Fruit fly (Drosophila melanogaster) whole organism, pupa: ENCODE results near the gene CG3226.

ENCODE experiments used
- CG10348 ChIP-seq: fragments of 200-800 bp; sonication (Bioruptor generic); IDR thresholded peaks from 2 replicates; pipeline ENCODE4 v1.3.6; 2022; ENCODE audit warnings: missing biosample characterization, missing genetic modification characterization
- CG12605 ChIP-seq: fragments of 200-800 bp; sonication (Bioruptor generic); IDR thresholded peaks from 2 replicates; pipeline ENCODE4 v1.3.6; 2022; ENCODE audit warnings: missing biosample characterization, missing genetic modification characterization
- CG13204 ChIP-seq: fragments of 200-800 bp; sonication (Bioruptor generic); optimal IDR thresholded peaks from 2 replicates; lab custom pipeline; 2018; ENCODE audit warnings: missing biosample characterization, mild to moderate bottlenecking, missing genetic modification characterization, moderate library complexity
- CG14655 ChIP-seq: fragments of 200-800 bp; sonication (Bioruptor generic); optimal IDR thresholded peaks from 3 replicates; lab custom pipeline; 2017; ENCODE audit warnings: mild to moderate bottlenecking, missing biosample characterization, missing genetic modification reagents, missing genetic modification characterization
- CG15710 ChIP-seq: fragments of 200-800 bp; sonication (Bioruptor generic); optimal IDR thresholded peaks from 2 replicates; lab custom pipeline; 2018; ENCODE audit warnings: missing biosample characterization, mild to moderate bottlenecking, missing genetic modification characterization, moderate library complexity
- CG17806 ChIP-seq: fragments of 200-800 bp; sonication (Bioruptor generic); optimal IDR thresholded peaks from 2 replicates; lab custom pipeline; 2018; ENCODE audit warnings: missing biosample characterization, mild to moderate bottlenecking, missing genetic modification characterization, moderate library complexity
- CG32121 ChIP-seq: fragments of 200-800 bp; sonication (Bioruptor generic); IDR thresholded peaks from 2 replicates; pipeline ENCODE4 v1.3.6; 2022; ENCODE audit warnings: missing biosample characterization, missing genetic modification characterization
- CG34367 ChIP-seq: fragments of 200-800 bp; sonication (Bioruptor generic); optimal IDR thresholded peaks from 2 replicates; lab custom pipeline; 2018; ENCODE audit warnings: missing biosample characterization, mild to moderate bottlenecking, missing genetic modification characterization
- CG4496 ChIP-seq: fragments of 200-800 bp; sonication (Bioruptor generic); IDR thresholded peaks from 3 replicates; pipeline ENCODE4 v1.3.6; 2022; ENCODE audit warnings: missing biosample characterization, missing genetic modification characterization
- CG8159 ChIP-seq: fragments of 200-800 bp; sonication (Bioruptor generic); optimal IDR thresholded peaks from 3 replicates; lab custom pipeline; 2018; ENCODE audit warnings: missing biosample characterization, mild to moderate bottlenecking, missing genetic modification characterization, moderate library complexity
- CG8301 ChIP-seq: fragments of 200-800 bp; sonication (Bioruptor generic); optimal IDR thresholded peaks from 2 replicates; lab custom pipeline; 2018; ENCODE audit warnings: missing biosample characterization, mild to moderate bottlenecking, missing genetic modification characterization
- CG9948 ChIP-seq: fragments of 200-800 bp; sonication (Bioruptor generic); optimal IDR thresholded peaks from 2 replicates; lab custom pipeline; 2018; ENCODE audit warnings: missing biosample characterization, mild to moderate bottlenecking, missing genetic modification characterization, moderate library complexity
- D1 ChIP-seq: fragments of 200-800 bp; sonication (Bioruptor generic); optimal IDR thresholded peaks from 2 replicates; lab custom pipeline; 2018; ENCODE audit warnings: missing biosample characterization, mild to moderate bottlenecking, missing genetic modification characterization, moderate library complexity
- EcR ChIP-seq: fragments of 200-800 bp; sonication (Bioruptor generic); optimal IDR thresholded peaks from 3 replicates; lab custom pipeline; 2019; ENCODE audit warnings: missing biosample characterization, missing genetic modification characterization, mild to moderate bottlenecking, moderate library complexity, missing genetic modification reagents
- Ets98B ChIP-seq: fragments of 200-800 bp; sonication (Bioruptor generic); IDR thresholded peaks from 2 replicates; pipeline ENCODE4 v1.3.6; 2022; ENCODE audit warnings: missing biosample characterization, missing genetic modification characterization
- Pif1A ChIP-seq: fragments of 200-800 bp; sonication (Bioruptor generic); optimal IDR thresholded peaks from 3 replicates; lab custom pipeline; 2016; ENCODE audit warnings: missing biosample characterization, missing genetic modification characterization
- Pif1B ChIP-seq: fragments of 200-800 bp; sonication (Bioruptor generic); optimal IDR thresholded peaks from 3 replicates; lab custom pipeline; 2016; ENCODE audit warnings: missing biosample characterization, missing genetic modification characterization
- Snoo ChIP-seq: fragments of 200-800 bp; sonication (Bioruptor generic); optimal IDR thresholded peaks from 3 replicates; lab custom pipeline; 2017; ENCODE audit warnings: missing biosample characterization, mild to moderate bottlenecking, missing genetic modification characterization, inconsistent platforms
- fd96Ca ChIP-seq: fragments of 200-800 bp; sonication (Bioruptor generic); IDR thresholded peaks from 3 replicates; pipeline ENCODE4 v1.3.6; 2022; ENCODE audit warnings: missing biosample characterization, missing genetic modification characterization
- gl ChIP-seq: fragments of 200-800 bp; sonication (Bioruptor generic); optimal IDR thresholded peaks from 2 replicates; lab custom pipeline; 2018; ENCODE audit warnings: missing biosample characterization, mild to moderate bottlenecking, missing genetic modification characterization
- rn ChIP-seq: fragments of 200-800 bp; sonication (Bioruptor generic); IDR thresholded peaks from 2 replicates; pipeline ENCODE4 v1.3.6; 2022; ENCODE audit warnings: missing biosample characterization, missing genetic modification characterization

Gene CG3226

DNA sequence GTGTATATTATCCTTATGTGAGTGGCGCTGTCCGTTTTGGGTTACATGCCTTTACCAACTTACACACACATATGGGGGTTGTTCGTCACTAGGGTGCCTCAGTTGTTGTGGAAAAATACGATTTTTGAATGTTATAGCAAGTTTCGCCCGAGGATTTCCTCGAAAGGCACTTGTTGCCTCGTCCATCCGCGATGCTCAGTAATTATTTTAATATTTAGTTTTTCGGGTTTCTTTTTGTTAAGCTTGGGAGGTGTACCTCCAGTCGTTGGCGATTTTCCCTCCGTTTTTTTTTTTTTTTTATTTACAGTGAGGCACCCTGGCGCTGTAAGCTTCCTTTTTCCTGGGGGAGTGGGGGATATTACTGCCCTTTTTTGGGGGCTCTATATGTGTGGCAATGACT is 42.4 kb upstream of the CG3226 start:
- TF ChIP-seq Pif1A (GFP tag; lab: Kevin White, UChicago) (peak; percentile 80), D1 (tag; lab: Kevin White, UChicago) (no peak), Ets98B (GFP tag; lab: Robert Waterston, UW) (peak; percentile 74), rn (GFP tag; lab: Robert Waterston, UW) (0 out of 2 replicates have a peak, but pooled peaks have one; percentile 17), CG34367 (peak; percentile 55), fd96Ca (GFP tag; lab: Robert Waterston, UW) (peak; percentile 76), CG13204 (GFP tag; lab: Kevin White, UChicago) (peak; percentile 53), CG8159 (tag; lab: Kevin White, UChicago) (peak; percentile 77), CG4496 (GFP tag; lab: Robert Waterston, UW) (peak; percentile 77), CG15710 (peak; percentile 75), CG8301 (tag; lab: Kevin White, UChicago) (peak; percentile 61), Snoo (peak; percentile 71), gl (peak; percentile 31), CG12605 (GFP tag; lab: Robert Waterston, UW) (peak; percentile 67), CG10348 (no peak), Pif1B (GFP tag; lab: Kevin White, UChicago) (peak; percentile 66), CG14655 (peak; percentile 69), CG17806 (tag; lab: Kevin White, UChicago) (peak; percentile 63), CG9948 (tag; lab: Kevin White, UChicago) (peak; percentile 66), EcR (GFP tag; lab: Kevin White, UChicago) (no peak), CG32121 (GFP tag; lab: Robert Waterston, UW) (peak; percentile 66)

DNA sequence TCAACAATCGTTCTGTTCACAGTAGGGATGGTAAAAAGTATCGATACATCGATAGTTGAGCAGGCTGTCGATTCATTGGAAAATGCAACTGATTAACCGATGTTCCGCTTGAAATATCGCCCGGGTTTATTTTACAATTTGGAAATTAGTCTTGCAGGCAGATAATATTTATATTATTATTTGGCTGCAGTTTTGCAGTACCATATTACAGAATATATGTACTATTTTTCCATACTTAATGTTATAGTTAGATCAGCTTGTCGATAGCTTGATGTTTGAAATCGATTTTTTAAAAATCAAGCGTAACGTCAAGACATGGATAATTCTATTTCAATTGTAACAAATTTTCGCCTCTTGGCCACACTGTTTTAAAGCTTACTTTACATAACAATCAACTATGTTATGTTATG is 40.9 kb upstream of the CG3226 start, which contains the start of gene CG14442:
CG14442 (minus strand) TSS at position 29 of the 410 bp plus-strand sequence.
- TF ChIP-seq CG34367 (no peak), EcR (GFP tag; lab: Kevin White, UChicago) (no peak), gl (no peak), Ets98B (GFP tag; lab: Robert Waterston, UW) (peak; percentile 14; the same call in 1 of the 2 replicates), CG13204 (GFP tag; lab: Kevin White, UChicago) (no peak), Pif1A (GFP tag; lab: Kevin White, UChicago) (peak; percentile 35), D1 (tag; lab: Kevin White, UChicago) (no peak), rn (GFP tag; lab: Robert Waterston, UW) (no peak), CG9948 (tag; lab: Kevin White, UChicago) (no peak), CG17806 (tag; lab: Kevin White, UChicago) (peak; percentile 21), CG8301 (tag; lab: Kevin White, UChicago) (no peak), CG15710 (no peak), CG12605 (GFP tag; lab: Robert Waterston, UW) (no peak), CG32121 (GFP tag; lab: Robert Waterston, UW) (no peak), Pif1B (GFP tag; lab: Kevin White, UChicago) (peak; percentile 6), Snoo (no peak), CG8159 (tag; lab: Kevin White, UChicago) (peak; percentile 30), fd96Ca (GFP tag; lab: Robert Waterston, UW) (peak; percentile 11; the same call in 1 of the 3 replicates), CG10348 (no peak), CG4496 (GFP tag; lab: Robert Waterston, UW) (peak; percentile 36; the same call in 1 of the 3 replicates), CG14655 (no peak)

DNA sequence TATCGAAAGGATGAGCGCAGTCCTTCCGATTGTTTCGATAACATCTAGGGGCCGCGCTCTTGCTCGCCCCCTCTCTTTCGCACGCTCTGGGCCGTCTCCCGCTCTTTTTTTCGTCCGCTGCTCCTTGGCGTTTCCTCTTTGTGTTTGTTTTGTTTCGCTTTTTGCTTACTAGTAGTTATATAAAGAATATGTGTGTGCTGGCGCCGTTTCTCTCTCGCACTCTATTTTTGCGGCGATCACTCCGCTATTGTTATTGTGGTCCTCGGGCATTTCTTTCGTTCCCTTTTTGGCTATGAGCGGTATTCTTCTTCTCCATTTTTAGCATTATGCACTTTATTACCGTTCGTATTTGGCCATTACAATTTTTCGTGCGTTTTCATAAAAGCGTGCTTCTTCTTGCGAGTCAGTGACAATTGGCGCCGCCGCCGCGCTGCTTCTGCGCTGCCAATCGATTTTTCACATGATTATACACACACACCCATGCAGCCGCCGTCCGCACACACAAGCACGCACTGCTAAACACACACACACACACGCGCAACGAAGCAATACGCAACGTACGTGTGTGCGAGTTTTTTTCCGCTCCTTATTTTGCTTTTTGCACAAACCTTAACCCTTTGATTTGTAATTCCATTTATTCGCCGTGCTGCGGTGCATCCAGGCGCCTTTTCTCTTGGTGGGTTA is 40.2 kb upstream of the CG3226 start:
- peak; percentile 10 for TF ChIP-seq CG15710
- TF ChIP-seq EcR (GFP tag; lab: Kevin White, UChicago) = no peak
- no peak for TF ChIP-seq CG8159 (tag; lab: Kevin White, UChicago)
- 0 out of 2 replicates have a peak, but pooled peaks have one; percentile 18 for TF ChIP-seq CG32121 (GFP tag; lab: Robert Waterston, UW)
- TF ChIP-seq CG13204 (GFP tag; lab: Kevin White, UChicago) = peak; percentile 73

DNA sequence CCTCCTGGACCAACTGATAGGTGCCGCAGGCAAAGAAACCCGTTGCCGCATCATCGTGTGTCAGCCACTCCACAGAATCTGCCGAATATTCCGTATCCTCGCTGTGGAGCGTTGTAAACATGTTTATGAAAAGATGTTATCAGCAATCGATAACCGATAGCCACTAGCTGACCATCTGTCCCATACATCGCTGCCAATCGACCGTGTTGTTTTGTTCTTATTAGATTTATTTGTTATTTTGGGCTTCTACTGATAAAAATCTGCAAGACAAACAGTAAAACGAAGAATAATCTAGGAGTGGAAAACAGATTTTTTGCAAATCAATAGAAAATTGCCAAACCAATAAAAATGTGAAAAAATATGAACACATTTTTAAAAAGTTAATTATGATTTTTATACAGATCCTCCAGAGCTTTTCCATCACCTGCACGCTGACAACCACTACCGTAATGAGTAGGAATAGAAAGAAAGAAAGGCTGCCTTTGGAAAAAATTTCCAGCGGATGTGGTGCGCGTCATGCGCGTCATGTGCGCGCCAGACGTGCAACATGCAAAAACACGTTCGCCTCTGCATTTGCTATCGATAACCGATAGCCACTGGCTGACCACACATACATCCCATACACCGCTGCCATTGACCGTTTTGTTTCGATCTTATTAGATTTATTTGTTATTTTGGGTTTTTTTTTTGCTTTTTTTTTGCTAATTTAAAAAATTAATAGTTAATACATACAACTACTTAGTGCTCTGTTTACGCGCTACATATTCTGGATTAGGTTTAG is 34.8 kb upstream of the CG3226 start, which contains the start of gene CG3184:
CG3184 (minus strand) TSS at position 155 of the 781 bp plus-strand sequence.
- no peak for TF ChIP-seq CG8159 (tag; lab: Kevin White, UChicago)
- no peak for TF ChIP-seq gl
- TF ChIP-seq Pif1B (GFP tag; lab: Kevin White, UChicago) = no peak
- TF ChIP-seq CG10348 = no peak
- TF ChIP-seq CG12605 (GFP tag; lab: Robert Waterston, UW) = no peak
- no peak for TF ChIP-seq Ets98B (GFP tag; lab: Robert Waterston, UW)

DNA sequence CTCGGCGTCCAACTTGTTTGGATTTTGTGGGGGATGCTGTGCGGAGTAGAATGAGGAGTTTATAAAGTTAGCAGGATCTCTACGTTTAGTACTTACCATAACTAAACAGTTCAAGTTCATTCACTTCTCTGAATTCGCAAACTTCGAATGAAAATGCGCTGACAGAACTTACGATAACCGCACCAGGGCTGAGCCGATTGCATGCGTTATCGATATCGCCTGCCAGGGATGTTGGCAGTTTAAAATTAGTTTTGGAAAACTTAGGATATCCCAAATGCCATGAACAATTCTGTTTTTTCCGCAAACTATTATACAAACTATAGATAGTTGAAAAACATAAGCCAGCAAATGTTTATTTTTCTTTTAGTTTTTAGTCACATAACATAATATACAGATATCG is 33.2 kb upstream of the CG3226 start, which contains the start of gene CG44303:
CG44303 (minus strand) TSS at position 154 of the 400 bp plus-strand sequence.
- TF ChIP-seq rn (GFP tag; lab: Robert Waterston, UW) = no peak
- no peak for TF ChIP-seq CG14655
- no peak for TF ChIP-seq fd96Ca (GFP tag; lab: Robert Waterston, UW)
- no peak for TF ChIP-seq CG10348
- TF ChIP-seq EcR (GFP tag; lab: Kevin White, UChicago) = peak; percentile 43
- TF ChIP-seq CG17806 (tag; lab: Kevin White, UChicago) = no peak
